Fruit fly (Drosophila melanogaster) whole organism, embryonic: ENCODE results near the gene IFT52.
A peak's percentile ranks its signal among the peaks of the same experiment; 100 is the strongest.

Experiments used
- Adf1 ChIP-seq: fragments of 200-800 bp; sonication (Bioruptor generic); IDR thresholded peaks from 2 replicates; pipeline ENCODE4 v1.3.6; 2022; ENCODE audit warnings: missing biosample characterization, missing genetic modification characterization
- Atf3 ChIP-seq: fragments of 200-800 bp; sonication (Bioruptor generic); optimal IDR thresholded peaks from 3 replicates; lab custom pipeline; 2016; ENCODE audit warnings: missing biosample characterization, missing genetic modification characterization
- Atf6 ChIP-seq: fragments of 200-800 bp; sonication (Bioruptor generic); IDR thresholded peaks from 2 replicates; pipeline ENCODE4 v1.3.6; 2022; ENCODE audit warnings: missing biosample characterization, missing genetic modification characterization
- Bdp1 ChIP-seq: fragments of 200-800 bp; sonication (Bioruptor generic); optimal IDR thresholded peaks from 3 replicates; lab custom pipeline; 2016; ENCODE audit warnings: missing biosample characterization, missing genetic modification characterization
- CG11085 ChIP-seq: fragments of 200-800 bp; sonication (Bioruptor generic); IDR thresholded peaks from 2 replicates; pipeline ENCODE4 v1.3.6; 2022; ENCODE audit warnings: missing biosample characterization, missing genetic modification characterization
- CG11247 ChIP-seq: fragments of 200-800 bp; sonication (Bioruptor generic); IDR thresholded peaks from 2 replicates; pipeline ENCODE4 v1.3.6; 2022; ENCODE audit warnings: missing biosample characterization, missing genetic modification characterization
- CG11696 ChIP-seq: fragments of 200-800 bp; sonication (Bioruptor generic); IDR thresholded peaks from 2 replicates; pipeline ENCODE4 v1.3.6; 2022; ENCODE audit warnings: missing biosample characterization, missing genetic modification characterization
- CG12071 ChIP-seq: fragments of 200-800 bp; sonication (Bioruptor generic); optimal IDR thresholded peaks from 3 replicates; lab custom pipeline; 2018; ENCODE audit warnings: missing biosample characterization, mild to moderate bottlenecking, missing genetic modification characterization
- CG12391 ChIP-seq: fragments of 200-800 bp; sonication (Bioruptor generic); optimal IDR thresholded peaks from 3 replicates; lab custom pipeline; 2018; ENCODE audit warnings: missing biosample characterization, mild to moderate bottlenecking, missing genetic modification characterization, moderate library complexity
- CG13624 ChIP-seq: fragments of 200-800 bp; sonication (Bioruptor generic); optimal IDR thresholded peaks from 2 replicates; lab custom pipeline; 2016; ENCODE audit warnings: missing biosample characterization, missing genetic modification characterization
- CG18262 ChIP-seq: fragments of 200-800 bp; optimal IDR thresholded peaks from 3 replicates; lab custom pipeline; 2019; ENCODE audit warnings: missing biosample characterization, mild to moderate bottlenecking, missing genetic modification characterization, moderate library complexity
- CG2889 ChIP-seq: fragments of 200-800 bp; sonication (Bioruptor generic); IDR thresholded peaks from 3 replicates; pipeline ENCODE4 v1.3.6; 2022; ENCODE audit warnings: missing biosample characterization, missing genetic modification characterization
- CG30020 ChIP-seq: fragments of 200-800 bp; optimal IDR thresholded peaks from 2 replicates; lab custom pipeline; 2019; ENCODE audit warnings: missing biosample characterization, mild to moderate bottlenecking, missing genetic modification characterization, moderate library complexity
- CG31224 ChIP-seq: fragments of 200-800 bp; sonication (Bioruptor generic); IDR thresholded peaks from 2 replicates; pipeline ENCODE4 v1.3.6; 2022; ENCODE audit warnings: missing biosample characterization, missing genetic modification characterization
- CG4730 ChIP-seq: fragments of 200-800 bp; sonication (Bioruptor generic); IDR thresholded peaks from 2 replicates; pipeline ENCODE4 v1.3.6; 2022; ENCODE audit warnings: missing biosample characterization, missing genetic modification characterization
- CG5245 ChIP-seq: fragments of 200-800 bp; sonication (Bioruptor generic); optimal IDR thresholded peaks from 3 replicates; lab custom pipeline; 2016; ENCODE audit warnings: missing biosample characterization, missing genetic modification characterization
- CG7745 ChIP-seq: fragments of 200-800 bp; sonication (Bioruptor generic); optimal IDR thresholded peaks from 2 replicates; lab custom pipeline; 2018; ENCODE audit warnings: missing biosample characterization, mild to moderate bottlenecking, missing genetic modification characterization, moderate library complexity
- CG9437 ChIP-seq: fragments of 200-800 bp; sonication (Bioruptor generic); optimal IDR thresholded peaks from 2 replicates; lab custom pipeline; 2018; ENCODE audit warnings: missing biosample characterization, mild to moderate bottlenecking, missing genetic modification characterization
- CHES-1-like ChIP-seq: fragments of 200-800 bp; sonication (Bioruptor generic); optimal IDR thresholded peaks from 2 replicates; lab custom pipeline; 2016; ENCODE audit warnings: missing biosample characterization, missing genetic modification characterization
- CTCF ChIP-seq: fragments of 200-800 bp; sonication (Bioruptor generic); optimal IDR thresholded peaks from 2 replicates; lab custom pipeline; 2017; ENCODE audit warnings: missing biosample characterization, mild to moderate bottlenecking, missing genetic modification characterization, moderate library complexity
- Camta ChIP-seq: fragments of 200-800 bp; sonication (Bioruptor generic); optimal IDR thresholded peaks from 2 replicates; lab custom pipeline; 2016; ENCODE audit warnings: missing biosample characterization, missing genetic modification characterization
- Chrac-16 ChIP-seq: fragments of 200-800 bp; sonication (Bioruptor generic); optimal IDR thresholded peaks from 3 replicates; lab custom pipeline; 2016; ENCODE audit warnings: missing biosample characterization, missing genetic modification characterization
- Dek ChIP-seq: fragments of 200-800 bp; sonication (Bioruptor generic); optimal IDR thresholded peaks from 3 replicates; lab custom pipeline; 2019; ENCODE audit warnings: missing biosample characterization, mild to moderate bottlenecking, missing genetic modification characterization, moderate library complexity
- Dll ChIP-seq: fragments of 200-800 bp; sonication (Bioruptor generic); IDR thresholded peaks from 4 replicates; pipeline ENCODE4 v1.3.6; 2022; ENCODE audit warnings: missing biosample characterization, missing genetic modification characterization; ENCODE audit not compliant: partially characterized antibody
- Drgx ChIP-seq: fragments of 200-800 bp; sonication (Bioruptor generic); IDR thresholded peaks from 2 replicates; pipeline ENCODE4 v1.3.6; 2022; ENCODE audit warnings: missing biosample characterization, missing genetic modification characterization
- Fer2 ChIP-seq: fragments of 200-800 bp; sonication (Bioruptor generic); optimal IDR thresholded peaks from 2 replicates; lab custom pipeline; 2018; ENCODE audit warnings: missing biosample characterization, mild to moderate bottlenecking, missing genetic modification characterization, moderate library complexity
- HLH3B ChIP-seq: fragments of 200-800 bp; sonication (Bioruptor generic); IDR thresholded peaks from 2 replicates; pipeline ENCODE4 v1.3.6; 2022; ENCODE audit warnings: missing biosample characterization, missing genetic modification characterization
- Hr78 ChIP-seq, 2 experiments: fragments of 200-800 bp in 1 of 2; fragments of >200 bp in 1 of 2; sonication (Bioruptor generic) in 1 of 2; optimal IDR thresholded peaks; 2 replicates each; lab custom pipeline; 2017 to 2019; ENCODE audit warnings: missing biosample characterization in 2 of 2, missing genetic modification characterization in 2 of 2, mild to moderate bottlenecking in 1 of 2, moderate library complexity in 1 of 2
- Oli ChIP-seq: fragments of 200-800 bp; sonication (Bioruptor generic); optimal IDR thresholded peaks from 2 replicates; lab custom pipeline; 2018; ENCODE audit warnings: missing biosample characterization, mild to moderate bottlenecking, missing genetic modification characterization, moderate library complexity
- Ptx1 ChIP-seq: fragments of 200-800 bp; sonication (Bioruptor generic); IDR thresholded peaks from 2 replicates; pipeline ENCODE4 v1.3.6; 2022; ENCODE audit warnings: missing biosample characterization, missing genetic modification characterization
- Usf ChIP-seq: fragments of 200-800 bp; sonication (Bioruptor generic); optimal IDR thresholded peaks from 2 replicates; lab custom pipeline; 2017; ENCODE audit warnings: missing genotype, missing biosample characterization, missing genetic modification characterization
- abd-A ChIP-seq: fragments of 200-800 bp; sonication (Bioruptor generic); optimal IDR thresholded peaks from 3 replicates; lab custom pipeline; 2019; ENCODE audit warnings: missing biosample characterization, mild to moderate bottlenecking, missing genetic modification characterization, moderate library complexity
- aop ChIP-seq: fragments of 200-800 bp; sonication (Bioruptor generic); IDR thresholded peaks from 2 replicates; pipeline ENCODE4 v1.3.6; 2022; ENCODE audit warnings: missing biosample characterization, missing genetic modification characterization
- ase ChIP-seq: fragments of 200-800 bp; sonication (Bioruptor generic); IDR thresholded peaks from 3 replicates; pipeline ENCODE4 v1.3.6; 2022; ENCODE audit warnings: missing biosample characterization, missing genetic modification characterization
- bcd ChIP-seq: fragments of 200-800 bp; sonication (Bioruptor generic); optimal IDR thresholded peaks from 2 replicates; lab custom pipeline; 2017; ENCODE audit warnings: missing biosample characterization, mild to moderate bottlenecking, missing genetic modification characterization
- chn ChIP-seq: fragments of 200-800 bp; sonication (Bioruptor generic); optimal IDR thresholded peaks from 2 replicates; lab custom pipeline; 2016; ENCODE audit warnings: missing biosample characterization, missing genetic modification characterization
- emc ChIP-seq: fragments of 200-800 bp; sonication (Bioruptor generic); optimal IDR thresholded peaks from 2 replicates; lab custom pipeline; 2016; ENCODE audit warnings: missing biosample characterization, missing genetic modification characterization
- exex ChIP-seq: fragments of 200-800 bp; sonication (Bioruptor generic); optimal IDR thresholded peaks from 4 replicates; lab custom pipeline; 2018; ENCODE audit warnings: missing biosample characterization, mild to moderate bottlenecking, missing genetic modification characterization, moderate library complexity
- ftz-f1 ChIP-seq: fragments of 200-800 bp; sonication (Bioruptor generic); optimal IDR thresholded peaks from 2 replicates; lab custom pipeline; 2016; ENCODE audit warnings: missing biosample characterization, missing genetic modification characterization
- gcm ChIP-seq: fragments of 200-800 bp; sonication (Bioruptor generic); optimal IDR thresholded peaks from 2 replicates; lab custom pipeline; 2019; ENCODE audit warnings: missing biosample characterization, mild to moderate bottlenecking, missing genetic modification characterization, moderate library complexity
- gem ChIP-seq: fragments of 200-800 bp; sonication (Bioruptor generic); optimal IDR thresholded peaks from 2 replicates; lab custom pipeline; 2019; ENCODE audit warnings: missing biosample characterization, mild to moderate bottlenecking, missing genetic modification characterization, moderate library complexity
- gsb ChIP-seq: fragments of 200-800 bp; sonication (Bioruptor generic); IDR thresholded peaks from 2 replicates; pipeline ENCODE4 v1.3.6; 2022; ENCODE audit warnings: missing biosample characterization, missing genetic modification characterization
- gt ChIP-seq: fragments of 200-800 bp; sonication (Bioruptor generic); IDR thresholded peaks from 2 replicates; pipeline ENCODE4 v1.3.6; 2022; ENCODE audit warnings: missing biosample characterization, missing genetic modification characterization
- hth ChIP-seq: fragments of >200 bp; optimal IDR thresholded peaks from 2 replicates; lab custom pipeline; 2017; ENCODE audit warnings: inconsistent platforms
- ind ChIP-seq: fragments of 200-800 bp; sonication (Bioruptor generic); optimal IDR thresholded peaks from 3 replicates; lab custom pipeline; 2016; ENCODE audit warnings: missing biosample characterization, missing genetic modification characterization
- lola ChIP-seq, 3 experiments: fragments of >200 bp in 2 of 3; fragments of 200-800 bp in 1 of 3; sonication (Bioruptor generic) in 1 of 3; optimal IDR thresholded peaks; 2 replicates each; lab custom pipeline; 2017 to 2019; ENCODE audit warnings: missing biosample characterization in 3 of 3, missing genetic modification characterization in 3 of 3, mild to moderate bottlenecking in 1 of 3, moderate library complexity in 1 of 3
- nau ChIP-seq: fragments of 200-800 bp; sonication (Bioruptor generic); optimal IDR thresholded peaks from 3 replicates; lab custom pipeline; 2017; ENCODE audit warnings: missing biosample characterization, mild to moderate bottlenecking, missing genetic modification characterization, missing genetic modification reagents
- otp ChIP-seq: fragments of 200-800 bp; sonication (Bioruptor generic); IDR thresholded peaks from 3 replicates; pipeline ENCODE4, ENCODE4 v1.3.6; 2022; ENCODE audit warnings: missing biosample characterization, missing genetic modification characterization
- slp2 ChIP-seq: fragments of 200-800 bp; sonication (Bioruptor generic); optimal IDR thresholded peaks from 2 replicates; lab custom pipeline; 2016; ENCODE audit warnings: missing biosample characterization, missing genetic modification characterization
- sob ChIP-seq: fragments of 200-800 bp; sonication (Bioruptor generic); IDR thresholded peaks from 2 replicates; pipeline ENCODE4 v1.3.6; 2022; ENCODE audit warnings: missing biosample characterization, missing genetic modification characterization
- trem ChIP-seq: fragments of 200-800 bp; optimal IDR thresholded peaks from 3 replicates; lab custom pipeline; 2019; ENCODE audit warnings: missing biosample characterization, mild to moderate bottlenecking, missing genetic modification characterization, moderate library complexity
- unpg ChIP-seq: fragments of 200-800 bp; sonication (Bioruptor generic); optimal IDR thresholded peaks from 3 replicates; lab custom pipeline; 2018; ENCODE audit warnings: missing biosample characterization, mild to moderate bottlenecking, missing genetic modification characterization, moderate library complexity

Gene IFT52

dm6 chr2L:6601018-6601505, 43.8 kb upstream of the IFT52 start, which contains the start of gene Dpp10 (continued):
- TF ChIP-seq Hr78 (GFP tag; optimal IDR thresholded peaks at IDR 0.05; lab: Kevin White, UChicago) (no peak), trem (tag; lab: Kevin White, UChicago) (peak; percentile 12), ind (peak; percentile 90), Ptx1 (peak; percentile 97), Chrac-16 (GFP tag; lab: Kevin White, UChicago) (peak; percentile 86), Bdp1 (GFP tag; lab: Kevin White, UChicago) (peak; percentile 73), slp2 (GFP tag; lab: Kevin White, UChicago) (peak; percentile 63), Atf6 (peak; percentile 98), Atf3 (GFP tag; lab: Kevin White, UChicago) (peak; percentile 64), exex (tag; lab: Kevin White, UChicago) (peak; percentile 66), CG31224 (GFP tag; lab: Robert Waterston, UW) (peak; percentile 91), Usf (GFP tag; lab: Kevin White, UChicago) (peak; percentile 41), CG13624 (GFP tag; lab: Kevin White, UChicago) (peak; percentile 92), nau (GFP tag; lab: Kevin White, UChicago) (peak; percentile 80), Fer2 (tag; lab: Kevin White, UChicago) (peak; percentile 86), bcd (GFP tag; lab: Kevin White, UChicago) (peak; percentile 90), unpg (GFP tag; lab: Kevin White, UChicago) (peak; percentile 88), otp (peak; percentile 71; the same call in 2 of the 3 replicates), sob (GFP tag; lab: Robert Waterston, UW) (peak; percentile 97), gt (GFP tag; lab: Robert Waterston, UW) (peak; percentile 68), emc (GFP tag; lab: Kevin White, UChicago) (peak; percentile 83), CG12071 (GFP tag; lab: Kevin White, UChicago) (peak; percentile 85), CG30020 (tag; lab: Kevin White, UChicago) (no peak), CG11696 (GFP tag; lab: Robert Waterston, UW) (peak; percentile 79), CG12391 (tag; lab: Kevin White, UChicago) (peak; percentile 90), HLH3B (peak; percentile 95), ftz-f1 (GFP tag; lab: Kevin White, UChicago) (peak; percentile 25), gem (tag; lab: Kevin White, UChicago) (peak; percentile 95), gcm (GFP tag; lab: Kevin White, UChicago) (peak; percentile 68), CG9437 (peak; percentile 82), Oli (tag; lab: Kevin White, UChicago) (peak; percentile 87), chn (peak; percentile 88), gsb (peak; percentile 94), ase (GFP tag; lab: Robert Waterston, UW) (peak; percentile 88), Adf1 (peak; percentile 85), CG2889 (GFP tag; lab: Robert Waterston, UW) (peak; percentile 96), Drgx (peak; percentile 93), CG11247 (GFP tag; lab: Robert Waterston, UW) (peak; percentile 94), CG11085 (GFP tag; lab: Robert Waterston, UW) (peak; percentile 95), CG5245 (GFP tag; lab: Kevin White, UChicago) (peak; percentile 61), CTCF (GFP tag; lab: Kevin White, UChicago) (no peak), Dll (GFP tag; lab: Robert Waterston, UW) (no peak), CG18262 (tag; lab: Kevin White, UChicago) (peak; percentile 71), CG7745 (tag; lab: Kevin White, UChicago) (no peak), Dek (peak; percentile 91), CG4730 (peak; percentile 95), hth (lab: Kevin White, UChicago) (no peak), Camta (GFP tag; lab: Kevin White, UChicago) (peak; percentile 50), CHES-1-like (peak; percentile 84), abd-A (tag; lab: Kevin White, UChicago) (peak; percentile 65), aop (GFP tag; lab: Robert Waterston, UW) (peak; percentile 51; the same call in 1 of the 2 replicates), lola (GFP tag; optimal IDR thresholded peaks at IDR 0.05; lab: Kevin White, UChicago) (no peak)
